Fruit fly (Drosophila melanogaster) whole organism, embryonic: ENCODE results near the gene Rpn1.

Experiments
- C15 ChIP-seq: fragments of 200-800 bp; sonication (Bioruptor generic); IDR thresholded peaks from 3 replicates; pipeline ENCODE4 v1.3.6; 2022; ENCODE audit warnings: missing biosample characterization, missing genetic modification characterization
- CG10274 ChIP-seq: fragments of 200-800 bp; sonication (Bioruptor generic); optimal IDR thresholded peaks from 3 replicates; lab custom pipeline; 2017; ENCODE audit warnings: missing biosample characterization, mild to moderate bottlenecking, missing genetic modification characterization
- CG10321 ChIP-seq: fragments of 200-800 bp; sonication (Bioruptor generic); IDR thresholded peaks from 2 replicates; pipeline ENCODE4 v1.3.6; 2022; ENCODE audit warnings: missing biosample characterization, missing genetic modification characterization
- CG12155 ChIP-seq: fragments of 200-800 bp; sonication (Bioruptor generic); optimal IDR thresholded peaks from 3 replicates; lab custom pipeline; 2016; ENCODE audit warnings: missing biosample characterization, missing genetic modification characterization
- CG1233 ChIP-seq: fragments of 200-800 bp; sonication (Bioruptor generic); optimal IDR thresholded peaks from 4 replicates; lab custom pipeline; 2018; ENCODE audit warnings: missing biosample characterization, mild to moderate bottlenecking, missing genetic modification characterization
- CG12942 ChIP-seq: fragments of 200-800 bp; sonication (Bioruptor generic); optimal IDR thresholded peaks from 3 replicates; lab custom pipeline; 2016; ENCODE audit warnings: missing biosample characterization, missing genetic modification characterization
- CG13775 ChIP-seq: fragments of 200-800 bp; sonication (Bioruptor generic); optimal IDR thresholded peaks from 3 replicates; lab custom pipeline; 2017; ENCODE audit warnings: missing biosample characterization, mild to moderate bottlenecking, missing genetic modification characterization
- CG14050 ChIP-seq: fragments of 200-800 bp; sonication (Bioruptor generic); IDR thresholded peaks from 3 replicates; pipeline ENCODE4 v1.3.6; 2022; ENCODE audit warnings: missing biosample characterization, missing genetic modification characterization
- CG15696 ChIP-seq: fragments of 200-800 bp; sonication (Bioruptor generic); optimal IDR thresholded peaks from 2 replicates; lab custom pipeline; 2019; ENCODE audit warnings: missing biosample characterization, mild to moderate bottlenecking, missing genetic modification characterization, moderate library complexity
- CG1602 ChIP-seq: fragments of 200-800 bp; sonication (Bioruptor generic); optimal IDR thresholded peaks from 3 replicates; lab custom pipeline; 2016; ENCODE audit warnings: missing biosample characterization, missing genetic modification characterization
- CG1603 ChIP-seq: fragments of 200-800 bp; sonication (Bioruptor generic); optimal IDR thresholded peaks from 2 replicates; lab custom pipeline; 2019; ENCODE audit warnings: missing biosample characterization, mild to moderate bottlenecking, missing genetic modification characterization, moderate library complexity
- CG17328 ChIP-seq: fragments of 200-800 bp; sonication (Bioruptor generic); IDR thresholded peaks from 2 replicates; pipeline ENCODE4 v1.3.6; 2022; ENCODE audit warnings: missing biosample characterization, missing genetic modification characterization
- CG1792 ChIP-seq: fragments of 200-800 bp; sonication (Bioruptor generic); optimal IDR thresholded peaks from 2 replicates; lab custom pipeline; 2016; ENCODE audit warnings: missing biosample characterization, missing genetic modification characterization
- CG3065 ChIP-seq: fragments of 200-800 bp; sonication (Bioruptor generic); optimal IDR thresholded peaks from 2 replicates; lab custom pipeline; 2016; ENCODE audit warnings: missing biosample characterization, missing genetic modification characterization
- CG34224 ChIP-seq: fragments of 200-800 bp; sonication (Bioruptor generic); IDR thresholded peaks from 3 replicates; pipeline ENCODE4 v1.3.6; 2022; ENCODE audit warnings: missing biosample characterization, missing genetic modification characterization; ENCODE audit not compliant: partially characterized antibody
- CG5953 ChIP-seq: fragments of 200-800 bp; sonication (Bioruptor generic); IDR thresholded peaks from 2 replicates; pipeline ENCODE4 v1.3.6; 2022; ENCODE audit warnings: missing biosample characterization, missing genetic modification characterization
- CG6654 ChIP-seq: fragments of 200-800 bp; sonication (Bioruptor generic); optimal IDR thresholded peaks from 2 replicates; lab custom pipeline; 2017; ENCODE audit warnings: missing biosample characterization, mild to moderate bottlenecking, missing genetic modification characterization
- Dbx ChIP-seq: fragments of 200-800 bp; sonication (Bioruptor generic); IDR thresholded peaks from 3 replicates; pipeline ENCODE4 v1.3.6; 2022; ENCODE audit warnings: missing biosample characterization, missing genetic modification characterization
- Dref ChIP-seq: fragments of 200-800 bp; sonication (Bioruptor generic); IDR thresholded peaks from 2 replicates; pipeline ENCODE4 v1.3.6; 2022; ENCODE audit warnings: missing biosample characterization, missing genetic modification characterization
- Eip74EF ChIP-seq, 2 experiments: fragments of 200-800 bp in 1 of 2; fragments of >200 bp in 1 of 2; sonication (Bioruptor generic) in 1 of 2; optimal IDR thresholded peaks; 2 replicates each; lab custom pipeline; 2017 to 2019; ENCODE audit warnings: missing biosample characterization in 2 of 2, missing genetic modification characterization in 2 of 2, mild to moderate bottlenecking in 1 of 2, moderate library complexity in 1 of 2
- Fer1 ChIP-seq: fragments of 200-800 bp; sonication (Bioruptor generic); optimal IDR thresholded peaks from 2 replicates; lab custom pipeline; 2017; ENCODE audit warnings: missing biosample characterization, mild to moderate bottlenecking, missing genetic modification characterization
- GATAe ChIP-seq: fragments of 200-800 bp; sonication (Bioruptor generic); conservative IDR thresholded peaks from 2 replicates; pipeline ENCODE4 v1.3.6; 2022; ENCODE audit warnings: missing biosample characterization, missing genetic modification characterization
- HLHmδ ChIP-seq: fragments of 200-800 bp; sonication (Bioruptor generic); optimal IDR thresholded peaks from 2 replicates; lab custom pipeline; 2018; ENCODE audit warnings: missing biosample characterization, mild to moderate bottlenecking, missing genetic modification characterization, moderate library complexity
- Jarid2 ChIP-seq: fragments of 200-800 bp; sonication (Bioruptor generic); optimal IDR thresholded peaks from 3 replicates; lab custom pipeline; 2017; ENCODE audit warnings: mild to moderate bottlenecking, missing biosample characterization, missing genetic modification reagents, missing genetic modification characterization
- Mrtf ChIP-seq: fragments of 200-800 bp; sonication (Bioruptor generic); IDR thresholded peaks from 3 replicates; pipeline ENCODE4 v1.3.6; 2022; ENCODE audit warnings: missing biosample characterization, missing genetic modification characterization
- Neu2 ChIP-seq: fragments of 200-800 bp; sonication (Bioruptor generic); optimal IDR thresholded peaks from 3 replicates; lab custom pipeline; 2016; ENCODE audit warnings: missing biosample characterization, missing genetic modification characterization, borderline replicate concordance
- Sox100B ChIP-seq: fragments of 200-800 bp; sonication (Bioruptor generic); optimal IDR thresholded peaks from 3 replicates; lab custom pipeline; 2018; ENCODE audit warnings: missing biosample characterization, mild to moderate bottlenecking, missing genetic modification characterization
- Sry-δ ChIP-seq: fragments of 200-800 bp; sonication (Bioruptor generic); optimal IDR thresholded peaks from 2 replicates; lab custom pipeline; 2016; ENCODE audit warnings: missing biosample characterization, missing genetic modification characterization
- bbx ChIP-seq: fragments of 200-800 bp; sonication (Bioruptor generic); IDR thresholded peaks from 2 replicates; pipeline ENCODE4 v1.3.6; 2022; ENCODE audit warnings: missing biosample characterization, missing genetic modification characterization; ENCODE audit not compliant: partially characterized antibody
- chif ChIP-seq, 2 experiments: fragments of 200-800 bp; sonication (Bioruptor generic); optimal IDR thresholded peaks; 3 replicates each; lab custom pipeline; 2016; ENCODE audit warnings: missing biosample characterization in 2 of 2, missing genetic modification characterization in 2 of 2
- chn ChIP-seq: fragments of 200-800 bp; sonication (Bioruptor generic); optimal IDR thresholded peaks from 2 replicates; lab custom pipeline; 2016; ENCODE audit warnings: missing biosample characterization, missing genetic modification characterization
- crol ChIP-seq: fragments of 200-800 bp; sonication (Bioruptor generic); IDR thresholded peaks from 2 replicates; pipeline ENCODE4 v1.3.6; 2022; ENCODE audit warnings: missing biosample characterization, missing genetic modification characterization
- dpn ChIP-seq, 2 experiments: fragments of 200-800 bp; sonication (Bioruptor generic); optimal IDR thresholded peaks; 3 replicates each; lab custom pipeline; 2016; ENCODE audit warnings: missing biosample characterization in 2 of 2, missing genetic modification characterization in 2 of 2
- dysf ChIP-seq: fragments of 200-800 bp; sonication (Bioruptor generic); IDR thresholded peaks from 3 replicates; pipeline ENCODE4 v1.3.6; 2022; ENCODE audit warnings: missing biosample characterization, missing genetic modification characterization
- grau ChIP-seq: fragments of 200-800 bp; optimal IDR thresholded peaks from 3 replicates; lab custom pipeline; 2019; ENCODE audit warnings: missing biosample characterization, mild to moderate bottlenecking, missing genetic modification characterization, moderate library complexity
- jigr1 ChIP-seq: fragments of 200-800 bp; sonication (Bioruptor generic); IDR thresholded peaks from 3 replicates; pipeline ENCODE4 v1.3.6; 2022; ENCODE audit warnings: missing biosample characterization, missing genetic modification characterization
- klu ChIP-seq: fragments of 200-800 bp; sonication (Bioruptor generic); IDR thresholded peaks from 2 replicates; pipeline ENCODE4 v1.3.6; 2022; ENCODE audit warnings: missing biosample characterization, missing genetic modification characterization
- mam ChIP-seq: fragments of 200-800 bp; sonication (Bioruptor generic); optimal IDR thresholded peaks from 3 replicates; lab custom pipeline; 2016; ENCODE audit warnings: missing biosample characterization, missing genetic modification characterization
- mirr ChIP-seq: fragments of 200-800 bp; sonication (Bioruptor generic); optimal IDR thresholded peaks from 3 replicates; lab custom pipeline; 2018; ENCODE audit warnings: missing biosample characterization, mild to moderate bottlenecking, missing genetic modification characterization
- nerfin-1 ChIP-seq: fragments of 200-800 bp; sonication (Bioruptor generic); optimal IDR thresholded peaks from 3 replicates; lab custom pipeline; 2019; ENCODE audit warnings: missing biosample characterization, mild to moderate bottlenecking, missing genetic modification characterization, moderate library complexity
- otp ChIP-seq: fragments of 200-800 bp; sonication (Bioruptor generic); IDR thresholded peaks from 3 replicates; pipeline ENCODE4, ENCODE4 v1.3.6; 2022; ENCODE audit warnings: missing biosample characterization, missing genetic modification characterization
- pfk ChIP-seq: fragments of 200-800 bp; sonication (Bioruptor generic); optimal IDR thresholded peaks from 2 replicates; lab custom pipeline; 2018; ENCODE audit warnings: missing biosample characterization, mild to moderate bottlenecking, missing genetic modification characterization, moderate library complexity
- salm ChIP-seq: fragments of 200-800 bp; sonication (Bioruptor generic); optimal IDR thresholded peaks from 2 replicates; lab custom pipeline; 2018; ENCODE audit warnings: missing biosample characterization, mild to moderate bottlenecking, missing genetic modification characterization
- sisA ChIP-seq: fragments of 200-800 bp; sonication (Bioruptor generic); IDR thresholded peaks from 2 replicates; pipeline ENCODE4 v1.3.6; 2022; ENCODE audit warnings: missing biosample characterization, missing genetic modification characterization
- trh ChIP-seq: fragments of 200-800 bp; sonication (Bioruptor generic); optimal IDR thresholded peaks from 2 replicates; lab custom pipeline; 2016; ENCODE audit warnings: missing biosample characterization, missing genetic modification characterization
- tx ChIP-seq: fragments of 200-800 bp; sonication (Bioruptor generic); optimal IDR thresholded peaks from 2 replicates; lab custom pipeline; 2016; ENCODE audit warnings: missing biosample characterization, missing genetic modification characterization
- vfl ChIP-seq: fragments of 200-800 bp; sonication (Bioruptor generic); optimal IDR thresholded peaks from 2 replicates; lab custom pipeline; 2016; ENCODE audit warnings: missing biosample characterization, missing genetic modification characterization
- zf30C ChIP-seq: fragments of 200-800 bp; sonication (Bioruptor generic); optimal IDR thresholded peaks from 3 replicates; lab custom pipeline; 2018; ENCODE audit warnings: missing biosample characterization, mild to moderate bottlenecking, missing genetic modification characterization
- zfh1 ChIP-seq: fragments of 200-800 bp; sonication (Bioruptor generic); IDR thresholded peaks from 3 replicates; pipeline ENCODE4 v1.3.6; 2022; ENCODE audit warnings: missing biosample characterization, missing genetic modification characterization

The Rpn1 gene

DNA sequence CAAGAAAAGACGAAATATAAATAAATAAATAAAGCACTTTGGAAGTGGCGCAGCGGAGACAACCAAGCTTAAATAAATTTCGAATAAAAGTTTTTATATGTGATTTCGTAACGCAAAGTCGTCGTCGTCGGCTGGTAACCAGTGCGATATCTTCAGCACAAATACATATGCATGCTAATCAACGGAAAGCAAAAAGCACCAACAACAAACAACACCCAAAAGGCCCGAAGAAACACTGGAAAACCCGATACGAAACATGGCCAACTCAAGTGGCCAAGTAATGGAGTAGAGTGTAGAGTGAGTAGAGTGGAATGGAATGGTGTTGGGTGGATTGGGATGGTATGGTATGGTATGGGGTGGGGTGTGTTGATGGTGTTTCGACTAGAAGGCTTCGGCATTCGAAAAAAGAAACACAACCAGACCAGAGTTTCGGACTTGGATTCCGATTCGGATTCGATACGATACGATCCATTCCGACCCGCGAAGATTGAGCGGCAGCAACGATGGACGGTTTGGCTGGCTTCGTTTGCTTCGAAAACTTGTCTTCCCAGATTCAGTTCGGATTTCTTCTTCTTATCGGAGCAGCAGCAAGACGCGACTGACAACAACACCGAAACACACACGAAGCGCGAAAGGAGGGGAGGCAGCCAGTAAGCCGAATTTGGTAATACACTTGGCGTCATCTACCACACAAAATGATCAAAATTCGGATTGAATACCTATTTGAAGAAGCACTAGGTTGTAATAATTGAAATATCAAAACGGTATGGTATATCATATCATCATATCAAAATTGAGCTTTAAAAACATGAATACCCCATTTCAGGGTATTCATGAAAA is 12.1 kb upstream of the Rpn1 start (continued):
- peak; percentile 84 for TF ChIP-seq trh
- TF ChIP-seq zf30C (GFP tag; lab: Kevin White, UChicago), result no peak
- peak; percentile 93 for TF ChIP-seq vfl (GFP tag; lab: Kevin White, UChicago)
- peak; percentile 75 for TF ChIP-seq CG1792 (GFP tag; lab: Kevin White, UChicago)
- peak; percentile 56 for TF ChIP-seq crol (GFP tag; lab: Robert Waterston, UW)
- TF ChIP-seq HLHmδ, result no peak
- peak; percentile 83; the same call in 1 of the 2 replicates for TF ChIP-seq klu
- TF ChIP-seq Sox100B (GFP tag; lab: Kevin White, UChicago), result peak; percentile 83
- TF ChIP-seq mirr (GFP tag; lab: Kevin White, UChicago), result peak; percentile 76
- peak; percentile 95 for TF ChIP-seq chn
- TF ChIP-seq salm (tag; lab: Kevin White, UChicago), result peak; percentile 90
- peak; percentile 94 for TF ChIP-seq dysf
- TF ChIP-seq GATAe, result peak; percentile 77
- peak; percentile 82 for TF ChIP-seq CG6654 (GFP tag; lab: Kevin White, UChicago)
- TF ChIP-seq Neu2 (GFP tag; lab: Kevin White, UChicago), result peak; percentile 64
- peak; percentile 94 for TF ChIP-seq CG5953
- TF ChIP-seq CG17328 (GFP tag; lab: Robert Waterston, UW), result peak; percentile 92
- TF ChIP-seq CG12942, result peak; percentile 91
- TF ChIP-seq zfh1 (GFP tag; lab: Robert Waterston, UW), result peak; percentile 89
- TF ChIP-seq mam, result peak; percentile 85
- peak; percentile 93 for TF ChIP-seq CG14050 (GFP tag; lab: Robert Waterston, UW)
- peak; percentile 53 for TF ChIP-seq CG15696 (tag; lab: Kevin White, UChicago)
- peak; percentile 93 to 94 for TF ChIP-seq chif (GFP tag; optimal IDR thresholded peaks at IDR 0.05; lab: Kevin White, UChicago)
- TF ChIP-seq CG1233 (GFP tag; lab: Kevin White, UChicago), result peak; percentile 91
- TF ChIP-seq Dref (GFP tag; lab: Robert Waterston, UW), result no peak; the same call in none of the 2 replicates
- TF ChIP-seq CG3065 (GFP tag; lab: Kevin White, UChicago), result peak; percentile 71
- TF ChIP-seq CG1603 (tag; lab: Kevin White, UChicago), result peak; percentile 97
- peak; percentile 95 for TF ChIP-seq grau (tag; lab: Kevin White, UChicago)
- 0 out of 3 replicates have a peak, but pooled peaks have one; percentile 50 for TF ChIP-seq C15 (GFP tag; lab: Robert Waterston, UW)
- TF ChIP-seq pfk (GFP tag; lab: Kevin White, UChicago), result peak; percentile 74
- TF ChIP-seq sisA (GFP tag; lab: Robert Waterston, UW), result peak; percentile 90
- TF ChIP-seq CG10321 (GFP tag; lab: Robert Waterston, UW), result peak; percentile 76
- no peak for TF ChIP-seq CG34224
- TF ChIP-seq CG13775, result peak; percentile 87
- no peak for TF ChIP-seq bbx (GFP tag; lab: Robert Waterston, UW)
- TF ChIP-seq Fer1 (GFP tag; lab: Kevin White, UChicago), result peak; percentile 92
- TF ChIP-seq otp, result peak; percentile 96
- TF ChIP-seq tx (GFP tag; lab: Kevin White, UChicago), result peak; percentile 96
- peak; percentile 91 for TF ChIP-seq CG1602 (GFP tag; lab: Kevin White, UChicago)
- TF ChIP-seq nerfin-1, result peak; percentile 84
- peak; percentile 95 for TF ChIP-seq CG12155
- TF ChIP-seq Eip74EF (GFP tag; optimal IDR thresholded peaks at IDR 0.05; lab: Kevin White, UChicago), result peak in 1 of 2 experiments; percentile 90
- TF ChIP-seq dpn (GFP tag; optimal IDR thresholded peaks at IDR 0.05; lab: Kevin White, UChicago), result peak; percentile 90 to 97
- TF ChIP-seq Jarid2, result peak; percentile 57
- peak; percentile 89 for TF ChIP-seq CG10274 (GFP tag; lab: Kevin White, UChicago)
- no peak; the same call in 1 of the 3 replicates for TF ChIP-seq jigr1 (GFP tag; lab: Robert Waterston, UW)
- TF ChIP-seq Sry-δ (GFP tag; lab: Kevin White, UChicago), result peak; percentile 63
- TF ChIP-seq Dbx (GFP tag; lab: Robert Waterston, UW), result peak; percentile 91
- TF ChIP-seq Mrtf (GFP tag; lab: Robert Waterston, UW), result peak; percentile 95
